Worm (Caenorhabditis elegans): Measurements from ENCODE around the gene K07H8.7.

Gene K07H8.7

ce11 chrIV:8225357-8225756 lies 34.4 kb downstream of the K07H8.7 start, which contains the start of gene serp-1.2:
TSS of gene serp-1.2 (plus strand) at chrIV:8225674.
- TF ChIP-seq nhr-80 (tag; optimal IDR thresholded peaks at IDR 0.05) (peak; percentile 66), T07F8.4 (tag; optimal IDR thresholded peaks at IDR 0.05) (no peak), ZK185.1 (tag; optimal IDR thresholded peaks at IDR 0.05; ENCODE audit: poor library complexity, severe bottlenecking) (no peak), nfya-2 (GFP tag; IDR thresholded peaks at IDR 0.05) (no peak), snpc-4 (GFP tag; optimal IDR thresholded peaks at IDR 0.05) (no peak), snpc-4 (tag; optimal IDR thresholded peaks at IDR 0.05) (peak in 1 of 4 experiments; percentile 9), nhr-27 (tag; optimal IDR thresholded peaks at IDR 0.05) (no peak), F52B5.7 (tag; optimal IDR thresholded peaks at IDR 0.05) (no peak), let-607 (tag; optimal IDR thresholded peaks at IDR 0.05) (peak in 1 of 2 experiments; percentile 51), lir-1 (GFP tag; conservative IDR thresholded peaks at IDR 0.05) (no peak), attf-3 (GFP tag; conservative IDR thresholded peaks at IDR 0.05) (peak; percentile 85)

- TF ChIP-seq Y53G8AR.9 (GFP tag; conservative IDR thresholded peaks at IDR 0.05), result no peak
- peak; percentile 14 for TF ChIP-seq nhr-80 (tag; optimal IDR thresholded peaks at IDR 0.05)
Measured at ce11 chrIV:8223055-8223454, 36.7 kb downstream of the K07H8.7 start.

ce11 chrIV:8221946-8222345 lies 37.9 kb downstream of the K07H8.7 start, which contains the start of gene gpx-6:
TSS of gene gpx-6 (plus strand) at chrIV:8222202.
- TF ChIP-seq let-607 (tag; optimal IDR thresholded peaks at IDR 0.05), result no peak

ce11 chrIV:8219987-8220386 lies 39.8 kb downstream of the K07H8.7 start, which contains the start of gene ocr-2:
TSS of gene ocr-2 (minus strand) at chrIV:8220087.
- TF ChIP-seq D2030.7 (GFP tag; IDR thresholded peaks at IDR 0.05) (no peak), aptf-2 (GFP tag; conservative IDR thresholded peaks at IDR 0.05) (no peak), fkh-3 (tag; optimal IDR thresholded peaks at IDR 0.05) (no peak), F37B4.10 (GFP tag; IDR thresholded peaks at IDR 0.05) (no peak), lsy-27 (tag; optimal IDR thresholded peaks at IDR 0.05; ENCODE audit: borderline replicate concordance, insufficient read depth) (no peak), sptf-2 (GFP tag; optimal IDR thresholded peaks at IDR 0.05) (no peak)

ce11 chrIV:8211747-8212146 lies 48.1 kb downstream of the K07H8.7 start, which contains the start of gene C07G1.7:
TSS of gene C07G1.7 (minus strand) at chrIV:8211847.
- no peak for TF ChIP-seq F39B2.1 (GFP tag; IDR thresholded peaks at IDR 0.05)
- TF ChIP-seq madf-10 (tag; optimal IDR thresholded peaks at IDR 0.05), result no peak
- no peak for TF ChIP-seq F33H1.4 (GFP tag; IDR thresholded peaks at IDR 0.05)
- TF ChIP-seq D2030.7 (GFP tag; IDR thresholded peaks at IDR 0.05), result no peak
- no peak for TF ChIP-seq hmg-20 (GFP tag; IDR thresholded peaks at IDR 0.05)
- TF ChIP-seq nfyb-1 (GFP tag; IDR thresholded peaks at IDR 0.05), result no peak
- no peak for TF ChIP-seq let-607 (tag; optimal IDR thresholded peaks at IDR 0.05)
- TF ChIP-seq die-1 (tag; optimal IDR thresholded peaks at IDR 0.05), result no peak
- no peak for TF ChIP-seq attf-6 (GFP tag; IDR thresholded peaks at IDR 0.05)

ce11 chrIV:8210300-8210699 lies 49.5 kb downstream of the K07H8.7 start, which contains the start of gene C07G1.6:
TSS of gene C07G1.6 (minus strand) at chrIV:8210400.
- TF ChIP-seq let-607 (tag; optimal IDR thresholded peaks at IDR 0.05) (no peak), ama-1 (optimal IDR thresholded peaks at IDR 0.05) (no peak), ama-1 (GFP tag; optimal IDR thresholded peaks at IDR 0.05) (no peak), K11D2.4 (GFP tag; IDR thresholded peaks at IDR 0.05) (no peak), ceh-91 (GFP tag; IDR thresholded peaks at IDR 0.05) (no peak), attf-3 (GFP tag; conservative IDR thresholded peaks at IDR 0.05) (no peak), tbx-9 (tag; optimal IDR thresholded peaks at IDR 0.05; ENCODE audit: borderline replicate concordance) (no peak), nhr-80 (tag; optimal IDR thresholded peaks at IDR 0.05) (no peak), xnd-1 (tag; optimal IDR thresholded peaks at IDR 0.05) (no peak), madf-3 (GFP tag; IDR thresholded peaks at IDR 0.05) (no peak), madf-10 (tag; optimal IDR thresholded peaks at IDR 0.05) (no peak), zim-3 (tag; optimal IDR thresholded peaks at IDR 0.05) (no peak), F39B2.1 (GFP tag; IDR thresholded peaks at IDR 0.05) (no peak), lir-1 (GFP tag; conservative IDR thresholded peaks at IDR 0.05) (no peak), Y95B8A.8 (GFP tag; IDR thresholded peaks at IDR 0.05) (no peak)

Measured in whole organism, young adult.